Fruit fly (Drosophila melanogaster) whole organism, embryonic: ENCODE measurements around the gene CG10508.

ENCODE experiments used
- Bteb2 ChIP-seq: fragments of 200-800 bp; sonication (Bioruptor generic); optimal IDR thresholded peaks from 2 replicates; lab custom pipeline; 2016; ENCODE audit warnings: missing biosample characterization, missing genetic modification characterization
- CG10979 ChIP-seq: fragments of 200-800 bp; sonication (Bioruptor generic); optimal IDR thresholded peaks from 2 replicates; lab custom pipeline; 2018; ENCODE audit warnings: missing biosample characterization, mild to moderate bottlenecking, missing genetic modification characterization, moderate library complexity
- CG11695 ChIP-seq: fragments of 200-800 bp; sonication (Bioruptor generic); IDR thresholded peaks from 3 replicates; pipeline ENCODE4 v1.3.6; 2022; ENCODE audit warnings: missing biosample characterization, missing genetic modification characterization
- CG12744 ChIP-seq: fragments of 200-800 bp; sonication (Bioruptor generic); optimal IDR thresholded peaks from 2 replicates; lab custom pipeline; 2016; ENCODE audit warnings: missing biosample characterization, missing genetic modification characterization
- CG13296 ChIP-seq: fragments of 200-800 bp; sonication (Bioruptor generic); optimal IDR thresholded peaks from 3 replicates; lab custom pipeline; 2018; ENCODE audit warnings: missing biosample characterization, mild to moderate bottlenecking, missing genetic modification characterization
- CG14710 ChIP-seq: fragments of 200-800 bp; sonication (Bioruptor generic); optimal IDR thresholded peaks from 3 replicates; lab custom pipeline; 2019; ENCODE audit warnings: missing biosample characterization, mild to moderate bottlenecking, missing genetic modification characterization, moderate library complexity
- CG14860 ChIP-seq: fragments of 200-800 bp; sonication (Bioruptor generic); IDR thresholded peaks from 3 replicates; pipeline ENCODE4 v1.3.6; 2022; ENCODE audit warnings: missing biosample characterization, missing genetic modification characterization; ENCODE audit not compliant: partially characterized antibody
- CG1529 ChIP-seq: fragments of 200-800 bp; sonication (Bioruptor generic); optimal IDR thresholded peaks from 3 replicates; lab custom pipeline; 2018; ENCODE audit warnings: missing biosample characterization, missing genetic modification characterization
- CG15514 ChIP-seq: fragments of 200-800 bp; sonication (Bioruptor generic); optimal IDR thresholded peaks from 3 replicates; lab custom pipeline; 2017; ENCODE audit warnings: missing biosample characterization, missing genetic modification characterization, mild to moderate bottlenecking, moderate library complexity, missing genetic modification reagents
- CG16815 ChIP-seq: fragments of 200-800 bp; sonication (Bioruptor generic); optimal IDR thresholded peaks from 3 replicates; lab custom pipeline; 2017; ENCODE audit warnings: missing biosample characterization, mild to moderate bottlenecking, missing genetic modification characterization
- CG2202 ChIP-seq: fragments of 200-800 bp; sonication (Bioruptor generic); optimal IDR thresholded peaks from 2 replicates; lab custom pipeline; 2018; ENCODE audit warnings: missing biosample characterization, mild to moderate bottlenecking, missing genetic modification characterization
- CG2678 ChIP-seq: fragments of 200-800 bp; sonication (Bioruptor generic); optimal IDR thresholded peaks from 3 replicates; lab custom pipeline; 2019; ENCODE audit warnings: missing biosample characterization, mild to moderate bottlenecking, missing genetic modification characterization, moderate library complexity
- CG3995 ChIP-seq: fragments of 200-800 bp; sonication (Bioruptor generic); optimal IDR thresholded peaks from 3 replicates; lab custom pipeline; 2016; ENCODE audit warnings: missing biosample characterization, missing genetic modification characterization
- CG7556 ChIP-seq: fragments of 200-800 bp; sonication (Bioruptor generic); optimal IDR thresholded peaks from 2 replicates; lab custom pipeline; 2017; ENCODE audit warnings: missing biosample characterization, mild to moderate bottlenecking, missing genetic modification characterization
- Chrac-16 ChIP-seq: fragments of 200-800 bp; sonication (Bioruptor generic); optimal IDR thresholded peaks from 3 replicates; lab custom pipeline; 2016; ENCODE audit warnings: missing biosample characterization, missing genetic modification characterization
- CoRest ChIP-seq: fragments of 200-800 bp; sonication (Bioruptor generic); optimal IDR thresholded peaks from 3 replicates; lab custom pipeline; 2018; ENCODE audit warnings: missing biosample characterization, mild to moderate bottlenecking, missing genetic modification characterization, moderate library complexity
- D19A ChIP-seq: fragments of 200-800 bp; optimal IDR thresholded peaks from 3 replicates; lab custom pipeline; 2019; ENCODE audit warnings: missing biosample characterization, mild to moderate bottlenecking, missing genetic modification characterization, moderate library complexity
- Dip2 ChIP-seq: fragments of 200-800 bp; sonication (Bioruptor generic); IDR thresholded peaks from 2 replicates; pipeline ENCODE4 v1.3.6; 2022; ENCODE audit warnings: missing biosample characterization, missing genetic modification characterization
- Dll ChIP-seq: fragments of 200-800 bp; sonication (Bioruptor generic); IDR thresholded peaks from 4 replicates; pipeline ENCODE4 v1.3.6; 2022; ENCODE audit warnings: missing biosample characterization, missing genetic modification characterization; ENCODE audit not compliant: partially characterized antibody
- ERR ChIP-seq: fragments of 200-800 bp; sonication (Bioruptor generic); optimal IDR thresholded peaks from 2 replicates; lab custom pipeline; 2016; ENCODE audit warnings: missing biosample characterization, missing genetic modification characterization
- Elba2 ChIP-seq: fragments of 200-800 bp; sonication (Bioruptor generic); optimal IDR thresholded peaks from 3 replicates; lab custom pipeline; 2016; ENCODE audit warnings: missing biosample characterization, missing genetic modification characterization
- Gsc ChIP-seq: fragments of 200-800 bp; sonication (Bioruptor generic); IDR thresholded peaks from 2 replicates; pipeline ENCODE4 v1.3.6; 2022; ENCODE audit warnings: missing biosample characterization, missing genetic modification characterization
- H15 ChIP-seq: fragments of 200-800 bp; sonication (Bioruptor generic); IDR thresholded peaks from 3 replicates; pipeline ENCODE4 v1.3.6; 2022; ENCODE audit warnings: missing biosample characterization, missing genetic modification characterization
- Hey ChIP-seq: fragments of 200-800 bp; sonication (Bioruptor generic); optimal IDR thresholded peaks from 3 replicates; lab custom pipeline; 2018; ENCODE audit warnings: missing biosample characterization, mild to moderate bottlenecking, missing genetic modification characterization
- Hr39 ChIP-seq: fragments of >200 bp; optimal IDR thresholded peaks from 2 replicates; lab custom pipeline; 2017
- Kr ChIP-seq: fragments of 200-800 bp; sonication (Bioruptor generic); optimal IDR thresholded peaks from 2 replicates; lab custom pipeline; 2017; ENCODE audit warnings: missing biosample characterization, mild to moderate bottlenecking, missing genetic modification characterization
- Lpt ChIP-seq: fragments of >200 bp; optimal IDR thresholded peaks from 2 replicates; lab custom pipeline; 2018; ENCODE audit warnings: missing biosample characterization, missing genetic modification characterization
- Nf-YA ChIP-seq: fragments of 200-800 bp; sonication (Bioruptor generic); IDR thresholded peaks from 2 replicates; pipeline ENCODE4 v1.3.6; 2022; ENCODE audit warnings: missing biosample characterization, missing genetic modification characterization
- Oli ChIP-seq: fragments of 200-800 bp; sonication (Bioruptor generic); optimal IDR thresholded peaks from 2 replicates; lab custom pipeline; 2018; ENCODE audit warnings: missing biosample characterization, mild to moderate bottlenecking, missing genetic modification characterization, moderate library complexity
- PHDP ChIP-seq: fragments of 200-800 bp; sonication (Bioruptor generic); optimal IDR thresholded peaks from 3 replicates; lab custom pipeline; 2018; ENCODE audit warnings: missing biosample characterization, mild to moderate bottlenecking, missing genetic modification characterization, moderate library complexity
- Ptx1 ChIP-seq: fragments of 200-800 bp; sonication (Bioruptor generic); IDR thresholded peaks from 2 replicates; pipeline ENCODE4 v1.3.6; 2022; ENCODE audit warnings: missing biosample characterization, missing genetic modification characterization
- abd-A ChIP-seq: fragments of 200-800 bp; sonication (Bioruptor generic); optimal IDR thresholded peaks from 3 replicates; lab custom pipeline; 2019; ENCODE audit warnings: missing biosample characterization, mild to moderate bottlenecking, missing genetic modification characterization, moderate library complexity
- az2 ChIP-seq: fragments of 200-800 bp; sonication (Bioruptor generic); optimal IDR thresholded peaks from 3 replicates; lab custom pipeline; 2016; ENCODE audit warnings: missing biosample characterization, missing genetic modification characterization
- bsh ChIP-seq, 2 experiments: fragments of 200-800 bp; sonication (Bioruptor generic); optimal IDR thresholded peaks; 2 replicates each; lab custom pipeline; 2017 to 2018; ENCODE audit warnings: mild to moderate bottlenecking in 2 of 2, missing biosample characterization in 2 of 2, missing genetic modification characterization in 2 of 2, moderate library complexity in 1 of 2
- cad ChIP-seq: fragments of >200 bp; optimal IDR thresholded peaks from 2 replicates; lab custom pipeline; 2017; ENCODE audit warnings: missing biosample characterization, missing genetic modification characterization
- fd96Cb ChIP-seq: fragments of 200-800 bp; sonication (Bioruptor generic); optimal IDR thresholded peaks from 2 replicates; lab custom pipeline; 2018; ENCODE audit warnings: missing biosample characterization, mild to moderate bottlenecking, missing genetic modification characterization, moderate library complexity
- gem ChIP-seq: fragments of 200-800 bp; sonication (Bioruptor generic); optimal IDR thresholded peaks from 2 replicates; lab custom pipeline; 2019; ENCODE audit warnings: missing biosample characterization, mild to moderate bottlenecking, missing genetic modification characterization, moderate library complexity
- jigr1 ChIP-seq: fragments of 200-800 bp; sonication (Bioruptor generic); IDR thresholded peaks from 3 replicates; pipeline ENCODE4 v1.3.6; 2022; ENCODE audit warnings: missing biosample characterization, missing genetic modification characterization
- knrl ChIP-seq: fragments of 200-800 bp; sonication (Bioruptor generic); IDR thresholded peaks from 3 replicates; pipeline ENCODE4 v1.3.6; 2022; ENCODE audit warnings: missing biosample characterization, missing genetic modification characterization; ENCODE audit not compliant: partially characterized antibody
- lab ChIP-seq: fragments of 200-800 bp; sonication (Bioruptor generic); optimal IDR thresholded peaks from 3 replicates; lab custom pipeline; 2017; ENCODE audit warnings: missing biosample characterization, missing genetic modification characterization, mild to moderate bottlenecking, moderate library complexity, missing genetic modification reagents
- lilli ChIP-seq: fragments of 200-800 bp; sonication (Bioruptor generic); optimal IDR thresholded peaks from 3 replicates; lab custom pipeline; 2016; ENCODE audit warnings: missing biosample characterization, missing genetic modification characterization
- odd ChIP-seq: fragments of 200-800 bp; sonication (Bioruptor generic); optimal IDR thresholded peaks from 2 replicates; lab custom pipeline; 2017; ENCODE audit warnings: missing biosample characterization, mild to moderate bottlenecking, missing genetic modification characterization
- p53 ChIP-seq: fragments of 200-800 bp; sonication (Bioruptor generic); optimal IDR thresholded peaks from 2 replicates; lab custom pipeline; 2016; ENCODE audit warnings: missing biosample characterization, missing genetic modification characterization
- pan ChIP-seq, 4 experiments: fragments of >200 bp in 3 of 4; fragments of 200-800 bp in 1 of 4; sonication (Bioruptor generic) in 1 of 4; optimal IDR thresholded peaks in 3 of 4; IDR thresholded peaks in 1 of 4; 2 replicates each; pipeline versions ENCODE4 v1.3.6 to Lab custom; 2017 to 2022; ENCODE audit warnings: missing biosample characterization in 2 of 4, missing genetic modification characterization in 2 of 4, mixed read lengths in 1 of 4
- pb ChIP-seq: fragments of 200-800 bp; sonication (Bioruptor generic); optimal IDR thresholded peaks from 3 replicates; lab custom pipeline; 2016; ENCODE audit warnings: missing biosample characterization, missing genetic modification characterization
- psq ChIP-seq: fragments of 200-800 bp; sonication (Bioruptor generic); optimal IDR thresholded peaks from 2 replicates; lab custom pipeline; 2017; ENCODE audit warnings: missing biosample characterization, missing genetic modification characterization
- ranshi ChIP-seq: fragments of 200-800 bp; sonication (Bioruptor generic); IDR thresholded peaks from 2 replicates; pipeline ENCODE4 v1.3.6; 2022; ENCODE audit warnings: missing biosample characterization, missing genetic modification characterization
- sisA ChIP-seq: fragments of 200-800 bp; sonication (Bioruptor generic); IDR thresholded peaks from 2 replicates; pipeline ENCODE4 v1.3.6; 2022; ENCODE audit warnings: missing biosample characterization, missing genetic modification characterization
- so ChIP-seq: fragments of 200-800 bp; sonication (Bioruptor generic); IDR thresholded peaks from 3 replicates; pipeline ENCODE4 v1.3.6; 2022; ENCODE audit warnings: missing biosample characterization, missing genetic modification characterization
- trem ChIP-seq: fragments of 200-800 bp; optimal IDR thresholded peaks from 3 replicates; lab custom pipeline; 2019; ENCODE audit warnings: missing biosample characterization, mild to moderate bottlenecking, missing genetic modification characterization, moderate library complexity
- yki ChIP-seq: fragments of >200 bp; optimal IDR thresholded peaks from 3 replicates; lab custom pipeline; 2018

The CG10508 gene

dm6 chr3L:21251381-21251780 lies 41.4 kb downstream of the CG10508 start (continued):
- no peak for TF ChIP-seq pb (GFP tag; lab: Kevin White, UChicago)
- TF ChIP-seq CG14860 (GFP tag; lab: Robert Waterston, UW), result no peak
- peak; percentile 15 for TF ChIP-seq Oli (tag; lab: Kevin White, UChicago)
- TF ChIP-seq cad (GFP tag; lab: Kevin White, UChicago), result no peak
- TF ChIP-seq CG10979 (tag; lab: Kevin White, UChicago), result peak; percentile 14
- peak; percentile 18 to 42 for TF ChIP-seq bsh (GFP tag; optimal IDR thresholded peaks at IDR 0.05; lab: Kevin White, UChicago)
- no peak for TF ChIP-seq CG3995 (GFP tag; lab: Kevin White, UChicago)
- TF ChIP-seq CG11695 (GFP tag; lab: Robert Waterston, UW), result 0 out of 3 replicates have a peak, but pooled peaks have one; percentile 45
- no peak for TF ChIP-seq Bteb2 (GFP tag; lab: Kevin White, UChicago)
- TF ChIP-seq Hr39, result no peak
- TF ChIP-seq gem (tag; lab: Kevin White, UChicago), result peak; percentile 27
- no peak for TF ChIP-seq CG2202 (tag; lab: Kevin White, UChicago)
- TF ChIP-seq Dll (GFP tag; lab: Robert Waterston, UW), result 0 out of 4 replicates have a peak, but pooled peaks have one; percentile 12
- TF ChIP-seq Gsc (GFP tag; lab: Robert Waterston, UW), result no peak
- no peak for TF ChIP-seq H15 (GFP tag; lab: Robert Waterston, UW)
- TF ChIP-seq lab (GFP tag; lab: Kevin White, UChicago), result no peak
- peak; percentile 71 for TF ChIP-seq abd-A
- peak; percentile 42 for TF ChIP-seq az2 (GFP tag; lab: Kevin White, UChicago)
- no peak for TF ChIP-seq CG14710 (tag; lab: Kevin White, UChicago)
- TF ChIP-seq Dip2 (GFP tag; lab: Robert Waterston, UW), result no peak
- no peak for TF ChIP-seq D19A (tag; lab: Kevin White, UChicago)
- TF ChIP-seq Elba2 (GFP tag; lab: Kevin White, UChicago), result no peak
- TF ChIP-seq Ptx1 (GFP tag; lab: Robert Waterston, UW), result peak; percentile 50
- no peak for TF ChIP-seq CG1529
- TF ChIP-seq CG2678 (tag; lab: Kevin White, UChicago), result peak; percentile 37
- no peak for TF ChIP-seq CG15514 (GFP tag; lab: Kevin White, UChicago)
- TF ChIP-seq pan (optimal IDR thresholded peaks at IDR 0.05; lab: Kevin White, UChicago), result no peak
- TF ChIP-seq pan (GFP tag; optimal IDR thresholded peaks at IDR 0.05 in 1 of 2, IDR thresholded peaks at IDR 0.05 in 1 of 2), result peak in 1 of 2 experiments; percentile 25
- TF ChIP-seq yki (lab: Kevin White, UChicago), result no peak
- no peak for TF ChIP-seq psq (GFP tag; lab: Kevin White, UChicago)
- TF ChIP-seq ranshi, result 0 out of 2 replicates have a peak, but pooled peaks have one; percentile 21
- TF ChIP-seq trem, result no peak
- no peak for TF ChIP-seq CoRest (tag; lab: Kevin White, UChicago)
- TF ChIP-seq odd (GFP tag; lab: Kevin White, UChicago), result no peak
- TF ChIP-seq CG13296, result no peak
- no peak for TF ChIP-seq ERR (GFP tag; lab: Kevin White, UChicago)
- no peak for TF ChIP-seq CG12744 (GFP tag; lab: Kevin White, UChicago)
- TF ChIP-seq CG7556, result no peak
- peak; percentile 6 for TF ChIP-seq lilli (GFP tag; lab: Kevin White, UChicago)
- TF ChIP-seq CG16815 (GFP tag; lab: Kevin White, UChicago), result no peak
- peak; percentile 28; the same call in 1 of the 2 replicates for TF ChIP-seq sisA
- peak; percentile 44; the same call in 1 of the 3 replicates for TF ChIP-seq so (GFP tag; lab: Robert Waterston, UW)
- no peak for TF ChIP-seq p53 (GFP tag; lab: Kevin White, UChicago)
- no peak for TF ChIP-seq Chrac-16
- TF ChIP-seq knrl (GFP tag; lab: Robert Waterston, UW), result no peak
- no peak for TF ChIP-seq Hey (tag; lab: Kevin White, UChicago)
- no peak for TF ChIP-seq fd96Cb (tag; lab: Kevin White, UChicago)
- TF ChIP-seq jigr1 (GFP tag; lab: Robert Waterston, UW), result no peak
- no peak for TF ChIP-seq Lpt (GFP tag; lab: Kevin White, UChicago)
- no peak for TF ChIP-seq PHDP
- no peak for TF ChIP-seq Kr (GFP tag; lab: Kevin White, UChicago)
- no peak for TF ChIP-seq Nf-YA (GFP tag; lab: Robert Waterston, UW)
